Fruit fly (Drosophila melanogaster): Measurements from ENCODE around the gene Cdep.
A peak's percentile ranks its signal among the peaks of the same experiment; 100 is the strongest.

Gene Cdep

dm6 chr3R:4972961-4973595 is 62.7 kb downstream of the Cdep start:
- no peak for TF ChIP-seq BEAF-32 (GFP tag; optimal IDR thresholded peaks at IDR 0.05)
- peak; percentile 18 for TF ChIP-seq CG15601 (tag; optimal IDR thresholded peaks at IDR 0.05)
- TF ChIP-seq stwl (tag; optimal IDR thresholded peaks at IDR 0.05), result peak; percentile 24
- no peak for TF ChIP-seq nerfin-1 (tag; optimal IDR thresholded peaks at IDR 0.05)
- TF ChIP-seq CG18599 (GFP tag; optimal IDR thresholded peaks at IDR 0.05), result no peak
- TF ChIP-seq HLH3B (GFP tag; IDR thresholded peaks at IDR 0.05), result no peak
- TF ChIP-seq HLH4C (GFP tag; IDR thresholded peaks at IDR 0.05; ENCODE audit: partially characterized antibody), result no peak
- no peak for TF ChIP-seq CG10321 (GFP tag; IDR thresholded peaks at IDR 0.05)
- no peak for TF ChIP-seq HmgZ (tag; optimal IDR thresholded peaks at IDR 0.05)
- TF ChIP-seq Jarid2 (GFP tag; optimal IDR thresholded peaks at IDR 0.05), result no peak
- no peak for TF ChIP-seq lov (optimal IDR thresholded peaks at IDR 0.05)
- TF ChIP-seq lov (GFP tag; IDR thresholded peaks at IDR 0.05), result no peak
- TF ChIP-seq gcm (GFP tag; optimal IDR thresholded peaks at IDR 0.05), result peak; percentile 30
- peak; percentile 42 for TF ChIP-seq pita (GFP tag; optimal IDR thresholded peaks at IDR 0.05)
- no peak for TF ChIP-seq sc (optimal IDR thresholded peaks at IDR 0.05)
- TF ChIP-seq sc (GFP tag; optimal IDR thresholded peaks at IDR 0.05), result no peak
- TF ChIP-seq CG14050 (GFP tag; IDR thresholded peaks at IDR 0.05), result no peak
- peak; percentile 4 for TF ChIP-seq Nf-YC (tag; optimal IDR thresholded peaks at IDR 0.05)
- TF ChIP-seq CG31388 (GFP tag; optimal IDR thresholded peaks at IDR 0.05), result no peak
- TF ChIP-seq insv (GFP tag; optimal IDR thresholded peaks at IDR 0.05), result peak in 1 of 2 experiments; percentile 81
- TF ChIP-seq ash1 (GFP tag; optimal IDR thresholded peaks at IDR 0.05), result no peak
- TF ChIP-seq CG2678 (tag; optimal IDR thresholded peaks at IDR 0.05), result no peak
- TF ChIP-seq CG11085 (GFP tag; IDR thresholded peaks at IDR 0.05), result no peak
- peak; percentile 96 for TF ChIP-seq CG2199 (GFP tag; IDR thresholded peaks at IDR 0.05)
- TF ChIP-seq CG1603 (tag; optimal IDR thresholded peaks at IDR 0.05), result peak; percentile 6
- TF ChIP-seq CG12236 (GFP tag; optimal IDR thresholded peaks at IDR 0.05), result no peak
- no peak for TF ChIP-seq toy (GFP tag; IDR thresholded peaks at IDR 0.05)
- TF ChIP-seq chinmo (GFP tag; IDR thresholded peaks at IDR 0.05; ENCODE audit: partially characterized antibody), result 0 out of 4 replicates have a peak, but pooled peaks have one; percentile 57
- TF ChIP-seq CoRest (tag; optimal IDR thresholded peaks at IDR 0.05), result no peak
- peak; percentile 57; the same call in 1 of the 2 replicates for TF ChIP-seq CG17612 (GFP tag; IDR thresholded peaks at IDR 0.05)
- peak; percentile 9 for TF ChIP-seq run (tag; optimal IDR thresholded peaks at IDR 0.05)
- TF ChIP-seq ap (GFP tag; IDR thresholded peaks at IDR 0.05), result no peak
- no peak for TF ChIP-seq Chrac-16 (GFP tag; optimal IDR thresholded peaks at IDR 0.05)
- TF ChIP-seq YL-1 (GFP tag; optimal IDR thresholded peaks at IDR 0.05), result no peak
- TF ChIP-seq CHES-1-like (GFP tag; optimal IDR thresholded peaks at IDR 0.05), result no peak
- TF ChIP-seq NfI (GFP tag; optimal IDR thresholded peaks at IDR 0.05), result no peak
- peak in 1 of 3 experiments; percentile 52 for TF ChIP-seq lola (GFP tag; optimal IDR thresholded peaks at IDR 0.05)
- no peak for TF ChIP-seq knrl (GFP tag; IDR thresholded peaks at IDR 0.05; ENCODE audit: partially characterized antibody)
- TF ChIP-seq pb (GFP tag; optimal IDR thresholded peaks at IDR 0.05), result no peak
- TF ChIP-seq bab2 (GFP tag; optimal IDR thresholded peaks at IDR 0.05), result no peak
- TF ChIP-seq tgo (GFP tag; IDR thresholded peaks at IDR 0.05), result no peak
- no peak for TF ChIP-seq CG11456 (GFP tag; IDR thresholded peaks at IDR 0.05)
- TF ChIP-seq CG8290 (GFP tag; optimal IDR thresholded peaks at IDR 0.05), result peak; percentile 68
- peak in 1 of 2 experiments; percentile 44 for TF ChIP-seq CG8290 (tag; optimal IDR thresholded peaks at IDR 0.05)
- TF ChIP-seq Neu2 (GFP tag; optimal IDR thresholded peaks at IDR 0.05; ENCODE audit: borderline replicate concordance), result peak; percentile 80
- TF ChIP-seq Dref (GFP tag; IDR thresholded peaks at IDR 0.05), result no peak
- no peak for TF ChIP-seq Oli (tag; optimal IDR thresholded peaks at IDR 0.05)
- no peak for TF ChIP-seq pzg (GFP tag; optimal IDR thresholded peaks at IDR 0.05)
- no peak for TF ChIP-seq Trl (optimal IDR thresholded peaks at IDR 0.05)
- TF ChIP-seq Trl (GFP tag; optimal IDR thresholded peaks at IDR 0.05), result no peak
- no peak for TF ChIP-seq chif (GFP tag; optimal IDR thresholded peaks at IDR 0.05)
